Worm (Caenorhabditis elegans): Measurements from ENCODE around the gene clec-226.

Gene clec-226

ce11 chrV:13961927-13962419, 15.2 kb downstream of the clec-226 start, which contains the start of the genes algn-13 and R10D12.13 (continued):
- TF ChIP-seq ama-1 (optimal IDR thresholded peaks at IDR 0.05) (no peak), ama-1 (GFP tag; optimal IDR thresholded peaks at IDR 0.05) (peak in 1 of 2 experiments; percentile 28), attf-6 (GFP tag; IDR thresholded peaks at IDR 0.05) (no peak), lin-35 (GFP tag; optimal IDR thresholded peaks at IDR 0.05) (peak in 2 of 3 experiments; percentile 16 to 68), B0019.2 (GFP tag; conservative IDR thresholded peaks at IDR 0.05) (no peak), rcor-1 (GFP tag; IDR thresholded peaks at IDR 0.05) (peak; percentile 57; the same call in 1 of the 2 replicates)

ce11 chrV:13963279-13963976, 16.7 kb downstream of the clec-226 start, which contains the start of gene sao-1:
sao-1 (plus strand) TSS chrV:13963926.
- TF ChIP-seq ztf-26 (tag; optimal IDR thresholded peaks at IDR 0.05): no peak
- 0 out of 2 replicates have a peak, but pooled peaks have one; percentile 22 for TF ChIP-seq Y79H2A.3 (GFP tag; conservative IDR thresholded peaks at IDR 0.05)

- no peak for TF ChIP-seq bed-2 (GFP tag; IDR thresholded peaks at IDR 0.05)
- no peak for TF ChIP-seq zim-3 (tag; optimal IDR thresholded peaks at IDR 0.05)
- no peak for TF ChIP-seq unc-62 (GFP tag; optimal IDR thresholded peaks at IDR 0.05)
- no peak for TF ChIP-seq hmg-20 (GFP tag; IDR thresholded peaks at IDR 0.05)
- no peak for TF ChIP-seq cebp-1 (GFP tag; IDR thresholded peaks at IDR 0.05)
- no peak for TF ChIP-seq cebp-1 (tag; optimal IDR thresholded peaks at IDR 0.05)
- no peak for TF ChIP-seq B0261.1 (tag; optimal IDR thresholded peaks at IDR 0.05)
- no peak for TF ChIP-seq madf-6 (GFP tag; IDR thresholded peaks at IDR 0.05)
- no peak for TF ChIP-seq D2030.7 (GFP tag; IDR thresholded peaks at IDR 0.05)
- no peak for TF ChIP-seq tbp1 (GFP tag; optimal IDR thresholded peaks at IDR 0.05)
- no peak for TF ChIP-seq nfya-2 (GFP tag; IDR thresholded peaks at IDR 0.05)
Observed at ce11 chrV:13980807-13981206, 34.0 kb downstream of the clec-226 start, which contains the start of gene eol-1. eol-1 (minus strand) TSS chrV:13980907.

ce11 chrV:13981677-13982076, 34.9 kb downstream of the clec-226 start:
- no peak for TF ChIP-seq akir-1 (GFP tag; optimal IDR thresholded peaks at IDR 0.05)
- no peak for TF ChIP-seq gei-17 (GFP tag; optimal IDR thresholded peaks at IDR 0.05)
- TF ChIP-seq ztf-6 (GFP tag; IDR thresholded peaks at IDR 0.05): no peak
- no peak for TF ChIP-seq sdz-38 (tag; optimal IDR thresholded peaks at IDR 0.05)
- TF ChIP-seq rpc-1 (optimal IDR thresholded peaks at IDR 0.05): no peak
- TF ChIP-seq rpc-1 (tag; optimal IDR thresholded peaks at IDR 0.05): no peak
- no peak for TF ChIP-seq cebp-1 (GFP tag; IDR thresholded peaks at IDR 0.05)
- TF ChIP-seq cebp-1 (tag; optimal IDR thresholded peaks at IDR 0.05): no peak
- no peak for TF ChIP-seq bed-2 (GFP tag; IDR thresholded peaks at IDR 0.05)
- TF ChIP-seq athp-1 (tag; optimal IDR thresholded peaks at IDR 0.05): no peak
- TF ChIP-seq D2030.7 (GFP tag; IDR thresholded peaks at IDR 0.05): no peak
- TF ChIP-seq Y95B8A.8 (GFP tag; IDR thresholded peaks at IDR 0.05): no peak
- no peak for TF ChIP-seq ztf-3 (GFP tag; optimal IDR thresholded peaks at IDR 0.05)
- no peak for TF ChIP-seq K11D2.4 (GFP tag; IDR thresholded peaks at IDR 0.05)
- no peak for TF ChIP-seq F22D6.2 (tag; optimal IDR thresholded peaks at IDR 0.05)
- no peak for TF ChIP-seq ceh-100 (GFP tag; IDR thresholded peaks at IDR 0.05)
- TF ChIP-seq die-1 (tag; optimal IDR thresholded peaks at IDR 0.05): no peak
- no peak for TF ChIP-seq ekl-4 (GFP tag; IDR thresholded peaks at IDR 0.05)

- TF ChIP-seq D2030.7 (GFP tag; IDR thresholded peaks at IDR 0.05) (no peak), Y95B8A.8 (GFP tag; IDR thresholded peaks at IDR 0.05) (no peak), F23B12.7 (tag; optimal IDR thresholded peaks at IDR 0.05; ENCODE audit: insufficient read depth) (no peak), mes-4 (tag; optimal IDR thresholded peaks at IDR 0.05) (no peak), T07F8.4 (tag; optimal IDR thresholded peaks at IDR 0.05) (no peak)
Observed at ce11 chrV:13984828-13985227, 38.1 kb downstream of the clec-226 start, which contains the start of gene end-1. end-1 (plus strand) TSS chrV:13985128.

Data from whole organism, young adult.